Worm (Caenorhabditis elegans) whole organism, young adult: ENCODE measurements around the gene col-130.

Source experiments
- Y53F4B.3 ChIP-seq: fragments of 200-800 bp; sonication (Bioruptor generic); IDR thresholded peaks from 2 replicates; pipeline ENCODE4 v1.3.6; 2022; ENCODE audit warnings: missing genetic modification reagents, missing genetic modification characterization, missing compliant biosample characterization
- akir-1 ChIP-seq: fragments of 200-800 bp; sonication (Bioruptor generic); optimal IDR thresholded peaks from 2 replicates; lab custom pipeline; 2018; ENCODE audit warnings: mild to moderate bottlenecking, missing genetic modification characterization, moderate library complexity, missing compliant biosample characterization
- ama-1 ChIP-seq, 3 experiments: fragments of 150-350 bp in 1 of 3; sonication (generic microtip) in 2 of 3; optimal IDR thresholded peaks; 2 replicates each; lab custom pipeline; 2014 to 2018; ENCODE audit warnings: missing biosample characterization in 2 of 3, missing genetic modification characterization in 2 of 3, missing genetic modification reagents in 2 of 3
- egl-18 ChIP-seq: fragments of 200-800 bp; sonication (Bioruptor generic); IDR thresholded peaks from 2 replicates; pipeline ENCODE4 v1.3.6; 2022; ENCODE audit warnings: missing genetic modification reagents, missing genetic modification characterization, missing compliant biosample characterization
- lag-1 ChIP-seq: fragments of 200-800 bp; sonication (Bioruptor generic); IDR thresholded peaks from 2 replicates; pipeline ENCODE4 v1.3.6; 2022; ENCODE audit warnings: missing genetic modification reagents, missing genetic modification characterization, missing compliant biosample characterization
- lsy-27 ChIP-seq: sonication (generic microtip); optimal IDR thresholded peaks from 2 replicates; lab custom pipeline; 2017; ENCODE audit warnings: missing genetic modification characterization, mild to moderate bottlenecking, missing compliant biosample characterization, antibody characterized with exemption, missing genotype, borderline replicate concordance; ENCODE audit not compliant: insufficient read depth
- mes-4 ChIP-seq: sonication (generic microtip); optimal IDR thresholded peaks from 2 replicates; lab custom pipeline; 2016; ENCODE audit warnings: missing genotype, missing genetic modification characterization, missing compliant biosample characterization
- pha-4 ChIP-seq: fragments of 150-350 bp; sonication (generic microtip); optimal IDR thresholded peaks from 2 replicates; lab custom pipeline; 2014; ENCODE audit warnings: missing biosample characterization, missing genetic modification reagents, missing genetic modification characterization
- sdz-38 ChIP-seq: sonication (generic microtip); optimal IDR thresholded peaks from 2 replicates; lab custom pipeline; 2016; ENCODE audit warnings: missing genotype, missing genetic modification characterization, missing compliant biosample characterization
- unc-130 ChIP-seq: sonication (generic microtip); optimal IDR thresholded peaks from 2 replicates; lab custom pipeline; 2016; ENCODE audit warnings: missing genetic modification reagents, missing genetic modification characterization, missing compliant biosample characterization
- unc-62 ChIP-seq: fragments of 150-350 bp; optimal IDR thresholded peaks from 2 replicates; lab custom pipeline; 2014; ENCODE audit warnings: missing biosample characterization, missing genetic modification reagents, missing genetic modification characterization

DNA sequence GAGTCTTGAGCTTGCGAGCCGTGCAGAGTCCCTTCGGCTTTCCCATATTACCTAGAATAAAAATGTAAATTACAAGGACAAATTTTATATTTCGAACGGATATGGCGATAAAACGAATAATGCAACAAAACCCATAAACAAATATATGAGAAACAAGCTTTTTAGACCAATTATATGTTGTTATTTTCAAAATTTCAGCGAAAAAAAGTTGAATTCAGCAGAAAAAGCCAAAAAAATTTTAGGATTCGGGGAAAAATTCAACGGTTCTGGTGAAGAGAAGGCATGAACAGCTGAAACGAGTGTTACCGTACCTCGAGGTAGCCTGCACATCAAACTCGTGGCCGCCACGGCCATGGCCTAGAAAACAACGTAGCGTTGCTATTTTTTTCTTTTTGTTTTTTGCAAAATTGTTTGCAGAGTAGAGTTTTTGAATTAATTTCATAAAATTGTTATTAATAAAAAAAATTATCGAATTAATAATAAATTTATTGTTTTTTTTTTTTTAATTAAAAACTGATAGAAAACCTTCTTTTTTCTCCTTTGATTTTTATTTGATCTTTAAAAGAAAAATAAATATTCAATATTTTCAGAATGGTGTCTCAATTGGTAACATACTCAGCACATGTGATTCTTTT, 37.2 kb downstream of the col-130 start, which contains the start of the genes rps-23 and dpm-3:
- TF ChIP-seq unc-62 (GFP tag; lab: Kevin White, UChicago) (no peak), ama-1 (optimal IDR thresholded peaks at IDR 0.05; lab: Kevin White, UChicago) (no peak), ama-1 (GFP tag; optimal IDR thresholded peaks at IDR 0.05; lab: Kevin White, UChicago) (no peak), sdz-38 (tag; lab: Kevin White, UChicago) (no peak), lsy-27 (no peak), pha-4 (tag; lab: Kevin White, UChicago) (peak; percentile 93), unc-130 (peak; percentile 97), akir-1 (GFP tag; lab: Kevin White, UChicago) (no peak), Y53F4B.3 (GFP tag; lab: Robert Waterston, UW) (peak; percentile 77; the same call in 1 of the 2 replicates), mes-4 (tag; lab: Kevin White, UChicago) (no peak), egl-18 (GFP tag; lab: Robert Waterston, UW) (0 out of 2 replicates have a peak, but pooled peaks have one; percentile 73), lag-1 (GFP tag; lab: Robert Waterston, UW) (0 out of 2 replicates have a peak, but pooled peaks have one; percentile 32)
